Worm (Caenorhabditis elegans) whole organism, L2 larva: ENCODE measurements around the gene Y51H4A.23.
"Not testable (repeated sequence)": the region's sequence is repeated elsewhere in the genome, so short reads cannot be mapped to it uniquely, and the experiment has no call there.

Experiments
- alr-1 ChIP-seq: fragments of 150-350 bp; optimal IDR thresholded peaks from 2 replicates; lab custom pipeline; 2014; ENCODE audit warnings: missing biosample characterization, missing genetic modification characterization
- ceh-82 ChIP-seq: fragments of 150-350 bp; optimal IDR thresholded peaks from 2 replicates; lab custom pipeline; 2014; ENCODE audit warnings: missing biosample characterization, missing genetic modification characterization
- lin-39 ChIP-seq: fragments of 150-350 bp; optimal IDR thresholded peaks from 2 replicates; lab custom pipeline; 2014; ENCODE audit warnings: missing biosample characterization, missing genetic modification reagents, missing genetic modification characterization
- mdl-1 ChIP-seq, 2 experiments: fragments of 150-350 bp in 1 of 2; sonication (generic microtip) in 1 of 2; optimal IDR thresholded peaks; 2 replicates each; lab custom pipeline; 2017; ENCODE audit warnings: missing biosample characterization in 2 of 2, missing genetic modification characterization in 2 of 2
- nhr-237 ChIP-seq: fragments of 150-350 bp; optimal IDR thresholded peaks from 2 replicates; lab custom pipeline; 2014; ENCODE audit warnings: missing biosample characterization, missing genetic modification characterization
- unc-62 ChIP-seq: fragments of 150-350 bp; optimal IDR thresholded peaks from 2 replicates; lab custom pipeline; 2014; ENCODE audit warnings: missing biosample characterization, missing genetic modification reagents, missing genetic modification characterization

ce11 chrIV:16722616-16723015, at the start of gene Y51H4A.23:
- not testable (repeated sequence) for TF ChIP-seq ceh-82 (tag; lab: Kevin White, UChicago); lin-39 (tag; lab: Kevin White, UChicago); mdl-1 (tag; optimal IDR thresholded peaks at IDR 0.05; lab: Kevin White, UChicago); unc-62 (GFP tag; lab: Kevin White, UChicago); alr-1 (tag; lab: Kevin White, UChicago); nhr-237 (tag; lab: Kevin White, UChicago)
